Fruit fly (Drosophila melanogaster) whole organism, embryonic: ENCODE measurements around the gene CG17027.
A peak's percentile ranks its signal among the peaks of the same experiment; 100 is the strongest.

ENCODE experiments used
- Bdp1 ChIP-seq: fragments of 200-800 bp; sonication (Bioruptor generic); optimal IDR thresholded peaks from 3 replicates; lab custom pipeline; 2016; ENCODE audit warnings: missing biosample characterization, missing genetic modification characterization
- Bteb2 ChIP-seq: fragments of 200-800 bp; sonication (Bioruptor generic); optimal IDR thresholded peaks from 2 replicates; lab custom pipeline; 2016; ENCODE audit warnings: missing biosample characterization, missing genetic modification characterization
- CG10654 ChIP-seq: fragments of 200-800 bp; sonication (Bioruptor generic); optimal IDR thresholded peaks from 2 replicates; lab custom pipeline; 2016; ENCODE audit warnings: missing biosample characterization, missing genetic modification characterization
- CG11085 ChIP-seq: fragments of 200-800 bp; sonication (Bioruptor generic); IDR thresholded peaks from 2 replicates; pipeline ENCODE4 v1.3.6; 2022; ENCODE audit warnings: missing biosample characterization, missing genetic modification characterization
- CG12299 ChIP-seq: fragments of 200-800 bp; sonication (Bioruptor generic); optimal IDR thresholded peaks from 2 replicates; lab custom pipeline; 2018; ENCODE audit warnings: missing biosample characterization, mild to moderate bottlenecking, missing genetic modification characterization
- CG15073 ChIP-seq: fragments of 200-800 bp; sonication (Bioruptor generic); optimal IDR thresholded peaks from 2 replicates; lab custom pipeline; 2016; ENCODE audit warnings: missing biosample characterization, missing genetic modification characterization
- CG17186 ChIP-seq: fragments of 200-800 bp; sonication (Bioruptor generic); optimal IDR thresholded peaks from 3 replicates; lab custom pipeline; 2017; ENCODE audit warnings: missing biosample characterization, missing genetic modification reagents, missing genetic modification characterization
- CG17385 ChIP-seq: fragments of 200-800 bp; sonication (Bioruptor generic); optimal IDR thresholded peaks from 3 replicates; lab custom pipeline; 2018; ENCODE audit warnings: missing biosample characterization, mild to moderate bottlenecking, missing genetic modification characterization
- CG1832 ChIP-seq: fragments of 200-800 bp; sonication (Bioruptor generic); optimal IDR thresholded peaks from 2 replicates; lab custom pipeline; 2017; ENCODE audit warnings: missing biosample characterization, mild to moderate bottlenecking, missing genetic modification characterization, inconsistent platforms
- CG18764 ChIP-seq: fragments of 200-800 bp; sonication (Bioruptor generic); optimal IDR thresholded peaks from 3 replicates; lab custom pipeline; 2016; ENCODE audit warnings: missing biosample characterization, missing genetic modification characterization
- CG2129 ChIP-seq: fragments of 200-800 bp; sonication (Bioruptor generic); IDR thresholded peaks from 2 replicates; pipeline ENCODE4 v1.3.6; 2022; ENCODE audit warnings: missing biosample characterization, missing genetic modification characterization; ENCODE audit not compliant: partially characterized antibody
- CG3065 ChIP-seq: fragments of 200-800 bp; sonication (Bioruptor generic); optimal IDR thresholded peaks from 2 replicates; lab custom pipeline; 2016; ENCODE audit warnings: missing biosample characterization, missing genetic modification characterization
- CG4328 ChIP-seq: fragments of 200-800 bp; sonication (Bioruptor generic); optimal IDR thresholded peaks from 3 replicates; lab custom pipeline; 2017; ENCODE audit warnings: missing biosample characterization, missing genetic modification reagents, missing genetic modification characterization
- CG4404 ChIP-seq: fragments of 200-800 bp; sonication (Bioruptor generic); IDR thresholded peaks from 2 replicates; pipeline ENCODE4 v1.3.6; 2022; ENCODE audit warnings: missing biosample characterization, missing genetic modification characterization
- CG4854 ChIP-seq: fragments of 200-800 bp; sonication (Bioruptor generic); optimal IDR thresholded peaks from 2 replicates; lab custom pipeline; 2016; ENCODE audit warnings: missing biosample characterization, missing genetic modification characterization, inconsistent platforms
- CG7839 ChIP-seq: fragments of 200-800 bp; sonication (Bioruptor generic); optimal IDR thresholded peaks from 3 replicates; lab custom pipeline; 2018; ENCODE audit warnings: missing biosample characterization, mild to moderate bottlenecking, missing genetic modification characterization, moderate library complexity
- CG8359 ChIP-seq: fragments of 200-800 bp; sonication (Bioruptor generic); optimal IDR thresholded peaks from 2 replicates; lab custom pipeline; 2017; ENCODE audit warnings: missing biosample characterization, mild to moderate bottlenecking, missing genetic modification characterization, borderline replicate concordance
- CG9215 ChIP-seq: fragments of 200-800 bp; sonication (Bioruptor generic); IDR thresholded peaks from 2 replicates; pipeline ENCODE4 v1.3.6; 2022; ENCODE audit warnings: missing biosample characterization, missing genetic modification characterization
- CG9437 ChIP-seq: fragments of 200-800 bp; sonication (Bioruptor generic); optimal IDR thresholded peaks from 2 replicates; lab custom pipeline; 2018; ENCODE audit warnings: missing biosample characterization, mild to moderate bottlenecking, missing genetic modification characterization
- Drgx ChIP-seq: fragments of 200-800 bp; sonication (Bioruptor generic); IDR thresholded peaks from 2 replicates; pipeline ENCODE4 v1.3.6; 2022; ENCODE audit warnings: missing biosample characterization, missing genetic modification characterization
- Eip74EF ChIP-seq, 2 experiments: fragments of 200-800 bp in 1 of 2; fragments of >200 bp in 1 of 2; sonication (Bioruptor generic) in 1 of 2; optimal IDR thresholded peaks; 2 replicates each; lab custom pipeline; 2017 to 2019; ENCODE audit warnings: missing biosample characterization in 2 of 2, missing genetic modification characterization in 2 of 2, mild to moderate bottlenecking in 1 of 2, moderate library complexity in 1 of 2
- Ets97D ChIP-seq: fragments of 200-800 bp; sonication (Bioruptor generic); optimal IDR thresholded peaks from 3 replicates; lab custom pipeline; 2016; ENCODE audit warnings: missing biosample characterization, missing genetic modification characterization
- Fer2 ChIP-seq: fragments of 200-800 bp; sonication (Bioruptor generic); optimal IDR thresholded peaks from 2 replicates; lab custom pipeline; 2018; ENCODE audit warnings: missing biosample characterization, mild to moderate bottlenecking, missing genetic modification characterization, moderate library complexity
- HLH3B ChIP-seq: fragments of 200-800 bp; sonication (Bioruptor generic); IDR thresholded peaks from 2 replicates; pipeline ENCODE4 v1.3.6; 2022; ENCODE audit warnings: missing biosample characterization, missing genetic modification characterization
- Meics ChIP-seq: fragments of 200-800 bp; sonication (Bioruptor generic); optimal IDR thresholded peaks from 2 replicates; lab custom pipeline; 2017; ENCODE audit warnings: missing biosample characterization, mild to moderate bottlenecking, missing genetic modification characterization
- Optix ChIP-seq: fragments of 200-800 bp; sonication (Bioruptor generic); IDR thresholded peaks from 3 replicates; pipeline ENCODE4 v1.3.6; 2022; ENCODE audit warnings: missing biosample characterization, missing genetic modification characterization
- Ptx1 ChIP-seq: fragments of 200-800 bp; sonication (Bioruptor generic); IDR thresholded peaks from 2 replicates; pipeline ENCODE4 v1.3.6; 2022; ENCODE audit warnings: missing biosample characterization, missing genetic modification characterization
- Sox100B ChIP-seq: fragments of 200-800 bp; sonication (Bioruptor generic); optimal IDR thresholded peaks from 3 replicates; lab custom pipeline; 2018; ENCODE audit warnings: missing biosample characterization, mild to moderate bottlenecking, missing genetic modification characterization
- Taf1 ChIP-seq: fragments of 200-800 bp; sonication (Bioruptor generic); IDR thresholded peaks from 2 replicates; pipeline ENCODE4 v1.3.6; 2022; ENCODE audit warnings: missing biosample characterization, missing genetic modification characterization
- Tbp ChIP-seq: fragments of >200 bp; optimal IDR thresholded peaks from 2 replicates; lab custom pipeline; 2018; ENCODE audit warnings: missing biosample characterization, missing genetic modification characterization
- bowl ChIP-seq: fragments of 200-800 bp; sonication (Bioruptor generic); IDR thresholded peaks from 2 replicates; pipeline ENCODE4 v1.3.6; 2022; ENCODE audit warnings: missing biosample characterization, missing genetic modification characterization
- chif ChIP-seq, 2 experiments: fragments of 200-800 bp; sonication (Bioruptor generic); optimal IDR thresholded peaks; 3 replicates each; lab custom pipeline; 2016; ENCODE audit warnings: missing biosample characterization in 2 of 2, missing genetic modification characterization in 2 of 2
- cwo ChIP-seq: fragments of 200-800 bp; sonication (Bioruptor generic); optimal IDR thresholded peaks from 3 replicates; lab custom pipeline; 2017; ENCODE audit warnings: missing biosample characterization, missing genetic modification characterization, mild to moderate bottlenecking, moderate library complexity, missing genetic modification reagents
- en ChIP-seq: fragments of 200-800 bp; sonication (Bioruptor generic); optimal IDR thresholded peaks from 2 replicates; lab custom pipeline; 2016; ENCODE audit warnings: missing biosample characterization, missing genetic modification characterization
- fd3F ChIP-seq: fragments of 200-800 bp; sonication (Bioruptor generic); optimal IDR thresholded peaks from 2 replicates; lab custom pipeline; 2018; ENCODE audit warnings: missing biosample characterization, mild to moderate bottlenecking, missing genetic modification characterization, moderate library complexity
- fd64A ChIP-seq: fragments of 200-800 bp; sonication (Bioruptor generic); optimal IDR thresholded peaks from 3 replicates; lab custom pipeline; 2018; ENCODE audit warnings: missing biosample characterization, mild to moderate bottlenecking, missing genetic modification characterization
- fd96Cb ChIP-seq: fragments of 200-800 bp; sonication (Bioruptor generic); optimal IDR thresholded peaks from 2 replicates; lab custom pipeline; 2018; ENCODE audit warnings: missing biosample characterization, mild to moderate bottlenecking, missing genetic modification characterization, moderate library complexity
- gce ChIP-seq: fragments of 200-800 bp; sonication (Bioruptor generic); IDR thresholded peaks from 3 replicates; pipeline ENCODE4 v1.3.6; 2022; ENCODE audit warnings: missing biosample characterization, missing genetic modification characterization
- gcm2 ChIP-seq: fragments of 200-800 bp; sonication (Bioruptor generic); optimal IDR thresholded peaks from 2 replicates; lab custom pipeline; 2016; ENCODE audit warnings: missing biosample characterization, missing genetic modification characterization
- gfzf ChIP-seq: fragments of 200-800 bp; sonication (Bioruptor generic); optimal IDR thresholded peaks from 2 replicates; lab custom pipeline; 2016; ENCODE audit warnings: missing biosample characterization, mild to moderate bottlenecking, missing genetic modification characterization, moderate library complexity
- jigr1 ChIP-seq: fragments of 200-800 bp; sonication (Bioruptor generic); IDR thresholded peaks from 3 replicates; pipeline ENCODE4 v1.3.6; 2022; ENCODE audit warnings: missing biosample characterization, missing genetic modification characterization
- klu ChIP-seq: fragments of 200-800 bp; sonication (Bioruptor generic); IDR thresholded peaks from 2 replicates; pipeline ENCODE4 v1.3.6; 2022; ENCODE audit warnings: missing biosample characterization, missing genetic modification characterization
- lilli ChIP-seq: fragments of 200-800 bp; sonication (Bioruptor generic); optimal IDR thresholded peaks from 3 replicates; lab custom pipeline; 2016; ENCODE audit warnings: missing biosample characterization, missing genetic modification characterization
- oc ChIP-seq: fragments of 200-800 bp; sonication (Bioruptor generic); optimal IDR thresholded peaks from 2 replicates; lab custom pipeline; 2018; ENCODE audit warnings: missing biosample characterization, mild to moderate bottlenecking, missing genetic modification characterization, moderate library complexity
- odd ChIP-seq: fragments of 200-800 bp; sonication (Bioruptor generic); optimal IDR thresholded peaks from 2 replicates; lab custom pipeline; 2017; ENCODE audit warnings: missing biosample characterization, mild to moderate bottlenecking, missing genetic modification characterization
- peb ChIP-seq: fragments of 200-800 bp; sonication (Bioruptor generic); IDR thresholded peaks from 2 replicates; pipeline ENCODE4 v1.3.6; 2022; ENCODE audit warnings: missing biosample characterization, missing genetic modification characterization
- seq ChIP-seq: fragments of 200-800 bp; sonication (Bioruptor generic); IDR thresholded peaks from 2 replicates; pipeline ENCODE4 v1.3.6; 2022; ENCODE audit warnings: missing biosample characterization, missing genetic modification characterization
- shn ChIP-seq: fragments of 200-800 bp; sonication (Bioruptor generic); optimal IDR thresholded peaks from 3 replicates; lab custom pipeline; 2016; ENCODE audit warnings: missing biosample characterization, missing genetic modification characterization
- sr ChIP-seq: fragments of 200-800 bp; sonication (Bioruptor generic); IDR thresholded peaks from 3 replicates; pipeline ENCODE4 v1.3.6; 2022; ENCODE audit warnings: missing biosample characterization, missing genetic modification characterization
- unc-4 ChIP-seq: fragments of 200-800 bp; sonication (Bioruptor generic); IDR thresholded peaks from 2 replicates; pipeline ENCODE4 v1.3.6; 2022; ENCODE audit warnings: missing biosample characterization, missing genetic modification characterization; ENCODE audit not compliant: partially characterized antibody
- usp ChIP-seq: fragments of >200 bp; optimal IDR thresholded peaks from 2 replicates; lab custom pipeline; 2017; ENCODE audit warnings: missing biosample characterization, missing genetic modification characterization

CG17027 gene

DNA sequence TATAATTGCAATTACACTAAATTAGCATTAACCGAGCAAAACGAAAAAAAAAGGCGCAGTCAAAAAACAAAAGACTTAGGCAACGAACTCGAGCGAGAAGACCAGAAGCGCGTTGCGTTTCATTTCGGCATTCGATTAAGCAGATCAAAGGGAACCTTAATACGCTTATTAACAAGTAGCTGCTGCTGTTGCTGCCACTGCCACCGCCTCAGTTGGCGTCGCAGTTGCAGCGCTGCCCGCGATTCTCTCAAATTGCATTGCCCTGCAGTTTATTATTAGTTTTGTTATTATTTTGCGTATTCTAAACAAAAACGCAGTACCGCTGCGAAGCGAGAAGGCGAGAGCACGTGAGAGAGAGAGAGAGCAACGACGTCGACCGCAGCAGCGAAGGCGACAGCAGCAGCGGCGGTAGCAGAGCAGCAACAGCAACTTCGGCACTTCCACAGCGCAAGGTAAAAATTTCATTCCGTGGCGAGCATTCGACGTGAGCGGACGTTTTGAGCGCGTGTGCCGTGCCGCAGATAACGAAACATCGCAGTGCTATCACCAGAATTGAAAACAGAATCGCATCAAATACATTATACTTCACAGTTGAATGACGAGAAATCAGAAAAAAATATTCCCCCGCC, 43.2 kb downstream of the CG17027 start, which contains the start of gene Notum (continued):
- TF ChIP-seq odd (GFP tag; lab: Kevin White, UChicago) (peak; percentile 21), en (no peak), CG17186 (GFP tag; lab: Kevin White, UChicago) (no peak), gfzf (GFP tag; lab: Kevin White, UChicago) (no peak), fd3F (GFP tag; lab: Kevin White, UChicago) (no peak), CG11085 (GFP tag; lab: Robert Waterston, UW) (no peak), cwo (GFP tag; lab: Kevin White, UChicago) (no peak), CG3065 (no peak), fd96Cb (no peak), Taf1 (GFP tag; lab: Robert Waterston, UW) (no peak), seq (no peak), shn (GFP tag; lab: Kevin White, UChicago) (no peak), Ets97D (GFP tag; lab: Kevin White, UChicago) (no peak), CG1832 (GFP tag; lab: Kevin White, UChicago) (peak; percentile 69), Ptx1 (GFP tag; lab: Robert Waterston, UW) (no peak), CG18764 (no peak), Tbp (no peak), Eip74EF (GFP tag; optimal IDR thresholded peaks at IDR 0.05; lab: Kevin White, UChicago) (no peak), CG10654 (no peak), Fer2 (tag; lab: Kevin White, UChicago) (no peak), CG9215 (GFP tag; lab: Robert Waterston, UW) (no peak), CG4404 (no peak), sr (GFP tag; lab: Robert Waterston, UW) (no peak), fd64A (GFP tag; lab: Kevin White, UChicago) (no peak), CG9437 (GFP tag; lab: Kevin White, UChicago) (no peak), unc-4 (GFP tag; lab: Robert Waterston, UW) (no peak), jigr1 (no peak), CG8359 (GFP tag; lab: Kevin White, UChicago) (no peak), usp (GFP tag; lab: Kevin White, UChicago) (no peak), CG17385 (GFP tag; lab: Kevin White, UChicago) (no peak), gce (GFP tag; lab: Robert Waterston, UW) (no peak), klu (GFP tag; lab: Robert Waterston, UW) (no peak), Meics (GFP tag; lab: Kevin White, UChicago) (no peak), peb (GFP tag; lab: Robert Waterston, UW) (no peak), Bdp1 (GFP tag; lab: Kevin White, UChicago) (no peak), oc (peak; percentile 34), CG4328 (GFP tag; lab: Kevin White, UChicago) (no peak), gcm2 (no peak), Drgx (GFP tag; lab: Robert Waterston, UW) (no peak), CG15073 (GFP tag; lab: Kevin White, UChicago) (no peak), CG2129 (no peak), Sox100B (no peak), HLH3B (no peak), Optix (GFP tag; lab: Robert Waterston, UW) (no peak), chif (GFP tag; optimal IDR thresholded peaks at IDR 0.05; lab: Kevin White, UChicago) (no peak), Bteb2 (GFP tag; lab: Kevin White, UChicago) (no peak), CG12299 (tag; lab: Kevin White, UChicago) (no peak), lilli (GFP tag; lab: Kevin White, UChicago) (no peak), CG4854 (GFP tag; lab: Kevin White, UChicago) (no peak), bowl (GFP tag; lab: Robert Waterston, UW) (no peak), CG7839 (tag; lab: Kevin White, UChicago) (no peak)
